Worm (Caenorhabditis elegans) whole organism, L4 larva: ENCODE data around the gene cyp-33C6.

Experiments used
- dpl-1 ChIP-seq: fragments of 150-350 bp; optimal IDR thresholded peaks from 2 replicates; lab custom pipeline; 2014; ENCODE audit warnings: missing biosample characterization, missing genetic modification reagents, missing genetic modification characterization
- nhr-25 ChIP-seq: sonication (generic microtip); optimal IDR thresholded peaks from 2 replicates; lab custom pipeline; 2017; ENCODE audit warnings: missing genetic modification characterization, mild to moderate bottlenecking, missing compliant biosample characterization, antibody characterized with exemption, moderate library complexity, borderline replicate concordance; ENCODE audit not compliant: insufficient read depth
- zfp-2 ChIP-seq: sonication (generic microtip); optimal IDR thresholded peaks from 2 replicates; lab custom pipeline; 2016; ENCODE audit warnings: mild to moderate bottlenecking, missing genetic modification characterization, missing compliant biosample characterization

ce11 chrV:2228781-2229180 is 20.4 kb downstream of the cyp-33C6 start, which contains the start of gene nhr-126:
- TF ChIP-seq nhr-25 (no peak), zfp-2 (tag; lab: Kevin White, UChicago) (no peak), dpl-1 (no peak)
